Worm (Caenorhabditis elegans) whole organism, L3 larva: ENCODE results near the gene anp-1.

ENCODE experiments used
- aly-2 ChIP-seq: fragments of 150-350 bp; optimal IDR thresholded peaks from 2 replicates; lab custom pipeline; 2014; ENCODE audit warnings: missing biosample characterization, missing genetic modification characterization
- ceh-82 ChIP-seq: fragments of 150-350 bp; optimal IDR thresholded peaks from 2 replicates; lab custom pipeline; 2014; ENCODE audit warnings: missing biosample characterization, missing genetic modification characterization
- ceh-9 ChIP-seq: sonication (generic microtip); optimal IDR thresholded peaks from 2 replicates; lab custom pipeline; 2018; ENCODE audit warnings: missing biosample characterization, missing genetic modification characterization
- elt-1 ChIP-seq: fragments of 150-350 bp; optimal IDR thresholded peaks from 2 replicates; lab custom pipeline; 2014; ENCODE audit warnings: missing biosample characterization, missing genetic modification characterization
- jun-1 ChIP-seq: fragments of 150-350 bp; optimal IDR thresholded peaks from 2 replicates; lab custom pipeline; 2014; ENCODE audit warnings: missing biosample characterization, missing genetic modification reagents, missing genetic modification characterization
- unc-62 ChIP-seq: fragments of 150-350 bp; sonication (generic microtip); optimal IDR thresholded peaks from 4 replicates; lab custom pipeline; 2014; ENCODE audit warnings: missing biosample characterization, missing genetic modification reagents, missing genetic modification characterization

DNA sequence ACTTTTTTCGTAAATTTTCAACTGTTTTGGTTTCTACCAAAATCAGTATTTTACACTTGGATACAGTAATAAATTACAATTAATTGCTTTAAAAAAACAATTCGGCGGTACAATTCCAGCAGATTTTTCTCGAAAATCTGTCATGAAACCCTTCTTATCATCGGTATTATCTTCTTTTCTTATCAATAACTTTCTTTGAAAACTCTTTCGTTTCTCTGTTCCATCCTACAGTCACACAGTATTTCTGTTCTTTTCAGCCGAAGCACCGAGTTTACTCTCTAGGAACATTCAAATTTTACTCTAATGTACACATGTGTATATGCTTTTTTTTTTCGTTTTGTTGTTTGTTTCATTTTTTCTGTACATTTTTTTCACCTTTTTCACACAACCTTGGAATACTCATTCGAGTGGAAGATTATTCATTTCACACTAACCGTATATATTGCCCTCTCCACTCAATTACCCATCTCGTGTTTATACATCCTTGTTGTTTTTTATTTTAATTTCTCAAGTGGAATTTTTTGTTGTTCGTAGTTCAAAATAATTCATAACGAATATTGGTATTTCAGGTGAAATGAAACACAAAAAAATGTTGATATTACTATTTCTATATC lies 50.4 kb downstream of the anp-1 start, which contains the start of gene nid-1:
- TF ChIP-seq elt-1 (tag; lab: Kevin White, UChicago) = no peak
- no peak for TF ChIP-seq ceh-9
- no peak for TF ChIP-seq aly-2 (tag; lab: Kevin White, UChicago)
- no peak for TF ChIP-seq ceh-82 (tag; lab: Kevin White, UChicago)
- TF ChIP-seq unc-62 (GFP tag; lab: Kevin White, UChicago) = no peak
- no peak for TF ChIP-seq jun-1
